Worm (Caenorhabditis elegans) whole organism, mixed stage, embryonic: ENCODE measurements around the gene T07F10.3.

Source experiments
- M03D4.4 ChIP-seq: sonication (generic microtip); optimal IDR thresholded peaks from 2 replicates; lab custom pipeline; 2017; ENCODE audit warnings: mild to moderate bottlenecking, missing genetic modification characterization, missing compliant biosample characterization
- bed-3 ChIP-seq: fragments of 200-800 bp; sonication (Bioruptor generic); optimal IDR thresholded peaks from 3 replicates; lab custom pipeline; 2018; ENCODE audit warnings: mild to moderate bottlenecking, missing genetic modification characterization, moderate library complexity, missing compliant biosample characterization
- blmp-1 ChIP-seq: fragments of 150-350 bp; optimal IDR thresholded peaks from 2 replicates; lab custom pipeline; 2014; ENCODE audit warnings: missing biosample characterization, missing genetic modification characterization
- ceh-43 ChIP-seq: fragments of 200-800 bp; sonication (Bioruptor generic); optimal IDR thresholded peaks from 2 replicates; lab custom pipeline; 2018; ENCODE audit warnings: mild to moderate bottlenecking, missing genetic modification characterization, moderate library complexity, missing compliant biosample characterization
- ceh-83 ChIP-seq: fragments of 200-800 bp; sonication (Bioruptor generic); optimal IDR thresholded peaks from 2 replicates; lab custom pipeline; 2018; ENCODE audit warnings: mild to moderate bottlenecking, missing genetic modification characterization, missing compliant biosample characterization
- ces-1 ChIP-seq: fragments of 150-350 bp; optimal IDR thresholded peaks from 2 replicates; lab custom pipeline; 2014; ENCODE audit warnings: missing biosample characterization, missing genetic modification reagents, missing genetic modification characterization
- cnd-1 ChIP-seq: fragments of 200-800 bp; sonication (Bioruptor generic); optimal IDR thresholded peaks from 2 replicates; lab custom pipeline; 2018; ENCODE audit warnings: mild to moderate bottlenecking, missing genetic modification characterization, missing compliant biosample characterization
- drap-1 ChIP-seq: fragments of 200-800 bp; sonication (Bioruptor generic); optimal IDR thresholded peaks from 3 replicates; lab custom pipeline; 2018; ENCODE audit warnings: mild to moderate bottlenecking, missing genetic modification characterization, missing compliant biosample characterization
- elt-1 ChIP-seq: sonication (generic microtip); optimal IDR thresholded peaks from 2 replicates; lab custom pipeline; 2017; ENCODE audit warnings: missing genetic modification characterization, mild to moderate bottlenecking, missing compliant biosample characterization, antibody characterized with exemption, moderate library complexity, borderline replicate concordance; ENCODE audit not compliant: insufficient read depth
- flh-1 ChIP-seq: fragments of 200-800 bp; sonication (Bioruptor generic); optimal IDR thresholded peaks from 2 replicates; lab custom pipeline; 2018; ENCODE audit warnings: mild to moderate bottlenecking, missing genetic modification characterization, moderate library complexity, missing compliant biosample characterization
- ham-2 ChIP-seq: fragments of 200-800 bp; sonication (Bioruptor generic); optimal IDR thresholded peaks from 2 replicates; lab custom pipeline; 2018; ENCODE audit warnings: mild to moderate bottlenecking, missing genetic modification characterization, missing compliant biosample characterization
- hlh-1 ChIP-seq: fragments of 150-350 bp; optimal IDR thresholded peaks from 2 replicates; lab custom pipeline; 2014; ENCODE audit warnings: missing biosample characterization, missing genetic modification reagents, missing genetic modification characterization
- lin-13 ChIP-seq: fragments of 150-350 bp; optimal IDR thresholded peaks from 2 replicates; lab custom pipeline; 2014; ENCODE audit warnings: missing biosample characterization, missing genetic modification characterization
- lin-32 ChIP-seq: fragments of 200-800 bp; sonication (Bioruptor generic); optimal IDR thresholded peaks from 2 replicates; lab custom pipeline; 2018; ENCODE audit warnings: mild to moderate bottlenecking, missing genetic modification characterization, missing compliant biosample characterization
- lsy-2 ChIP-seq: fragments of 150-350 bp; optimal IDR thresholded peaks from 2 replicates; lab custom pipeline; 2014; ENCODE audit warnings: missing biosample characterization, missing genetic modification characterization
- mep-1 ChIP-seq: fragments of 150-350 bp; optimal IDR thresholded peaks from 2 replicates; lab custom pipeline; 2017; ENCODE audit warnings: missing biosample characterization, missing genetic modification reagents, missing genetic modification characterization, inconsistent platforms
- mls-2 ChIP-seq: sonication (generic microtip); optimal IDR thresholded peaks from 2 replicates; lab custom pipeline; 2016; ENCODE audit warnings: mild to moderate bottlenecking, missing genetic modification characterization, moderate library complexity, missing compliant biosample characterization
- nhr-12 ChIP-seq: fragments of 150-350 bp; optimal IDR thresholded peaks from 2 replicates; lab custom pipeline; 2014; ENCODE audit warnings: missing biosample characterization, missing genetic modification characterization
- nhr-2 ChIP-seq: fragments of 150-350 bp; optimal IDR thresholded peaks from 2 replicates; lab custom pipeline; 2014; ENCODE audit warnings: missing biosample characterization, missing genetic modification characterization
- nhr-237 ChIP-seq: fragments of 150-350 bp; optimal IDR thresholded peaks from 2 replicates; lab custom pipeline; 2014; ENCODE audit warnings: missing biosample characterization, missing genetic modification characterization
- nhr-76 ChIP-seq: sonication (generic microtip); optimal IDR thresholded peaks from 2 replicates; lab custom pipeline; 2017; ENCODE audit warnings: missing biosample characterization, missing genetic modification characterization
- pha-4 ChIP-seq: fragments of 150-350 bp; optimal IDR thresholded peaks from 2 replicates; lab custom pipeline; 2018; ENCODE audit warnings: missing biosample characterization, missing genetic modification reagents, missing genetic modification characterization
- sem-2 ChIP-seq: fragments of 200-800 bp; sonication (Bioruptor generic); optimal IDR thresholded peaks from 2 replicates; lab custom pipeline; 2018; ENCODE audit warnings: mild to moderate bottlenecking, missing genetic modification characterization, missing compliant biosample characterization
- snpc-4 ChIP-seq: fragments of 150-350 bp; optimal IDR thresholded peaks from 2 replicates; lab custom pipeline; 2014; ENCODE audit warnings: missing biosample characterization, missing genetic modification characterization
- sptf-1 ChIP-seq: sonication (generic microtip); optimal IDR thresholded peaks from 2 replicates; lab custom pipeline; 2017; ENCODE audit warnings: mild to moderate bottlenecking, missing genetic modification characterization, moderate library complexity, missing compliant biosample characterization
- tbx-8 ChIP-seq: fragments of 200-800 bp; sonication (Bioruptor generic); optimal IDR thresholded peaks from 2 replicates; lab custom pipeline; 2018; ENCODE audit warnings: mild to moderate bottlenecking, missing genetic modification characterization, moderate library complexity, missing compliant biosample characterization
- unc-120 ChIP-seq: sonication (generic microtip); optimal IDR thresholded peaks from 2 replicates; lab custom pipeline; 2017; ENCODE audit warnings: missing genetic modification characterization, missing compliant biosample characterization; ENCODE audit not compliant: poor library complexity, severe bottlenecking
- unc-39 ChIP-seq: fragments of 150-350 bp; optimal IDR thresholded peaks from 2 replicates; lab custom pipeline; 2014; ENCODE audit warnings: missing biosample characterization, missing genetic modification characterization
- unc-62 ChIP-seq: fragments of 150-350 bp; optimal IDR thresholded peaks from 2 replicates; lab custom pipeline; 2014; ENCODE audit warnings: missing biosample characterization, missing genetic modification reagents, missing genetic modification characterization
- zip-8 ChIP-seq: fragments of 150-350 bp; optimal IDR thresholded peaks from 2 replicates; lab custom pipeline; 2014; ENCODE audit warnings: missing biosample characterization, missing genetic modification characterization
- ztf-11 ChIP-seq: fragments of 150-350 bp; optimal IDR thresholded peaks from 2 replicates; lab custom pipeline; 2014; ENCODE audit warnings: missing biosample characterization, missing genetic modification characterization

The T07F10.3 gene

ce11 chrV:12907436-12907835 lies 37.6 kb upstream of the T07F10.3 start:
- peak; percentile 79 for TF ChIP-seq unc-62 (GFP tag; lab: Kevin White, UChicago)
- peak; percentile 43 for TF ChIP-seq hlh-1
- TF ChIP-seq sem-2 = no peak
- no peak for TF ChIP-seq flh-1
- TF ChIP-seq, all 35 proteins: peak for 2

ce11 chrV:12906732-12907131 lies 36.9 kb upstream of the T07F10.3 start, which contains the start of gene ttr-29:
ttr-29 (minus strand) TSS chrV:12906832.
- TF ChIP-seq mep-1 (tag; lab: Kevin White, UChicago) (no peak), nhr-237 (tag; lab: Kevin White, UChicago) (no peak), flh-1 (no peak), sem-2 (no peak)

- TF ChIP-seq sptf-1 (tag; lab: Kevin White, UChicago) (no peak), snpc-4 (no peak), cnd-1 (tag; lab: Kevin White, UChicago) (no peak)
Measured at ce11 chrV:12905074-12905473, 35.2 kb upstream of the T07F10.3 start, which contains the start of gene ttr-28. ttr-28 (minus strand) TSS chrV:12905174.

- no peak for TF ChIP-seq pha-4
Measured at ce11 chrV:12904054-12904453, 34.2 kb upstream of the T07F10.3 start, which contains the start of gene ttr-27. ttr-27 (minus strand) TSS chrV:12904098.

ce11 chrV:12901301-12901700 lies 31.5 kb upstream of the T07F10.3 start:
- TF ChIP-seq ces-1 (GFP tag; lab: Kevin White, UChicago) (peak; percentile 89), nhr-237 (tag; lab: Kevin White, UChicago) (no peak)

- peak; percentile 58 for TF ChIP-seq ces-1 (GFP tag; lab: Kevin White, UChicago)
- peak; percentile 53 for TF ChIP-seq unc-62 (GFP tag; lab: Kevin White, UChicago)
- TF ChIP-seq ztf-11 (tag; lab: Kevin White, UChicago) = no peak
Measured at ce11 chrV:12898583-12899232, 28.9 kb upstream of the T07F10.3 start.

ce11 chrV:12897338-12897737 lies 27.5 kb upstream of the T07F10.3 start:
- TF ChIP-seq nhr-2 (tag; lab: Kevin White, UChicago) = peak; percentile 24
- TF ChIP-seq ham-2 (GFP tag; lab: Kevin White, UChicago) = peak; percentile 40
- no peak for TF ChIP-seq pha-4
- peak; percentile 50 for TF ChIP-seq elt-1
- no peak for TF ChIP-seq drap-1 (GFP tag; lab: Kevin White, UChicago)
- peak; percentile 95 for TF ChIP-seq ces-1 (GFP tag; lab: Kevin White, UChicago)
- peak; percentile 73 for TF ChIP-seq mep-1 (tag; lab: Kevin White, UChicago)
- no peak for TF ChIP-seq nhr-76 (tag; lab: Kevin White, UChicago)
- TF ChIP-seq unc-62 (GFP tag; lab: Kevin White, UChicago) = no peak
- peak; percentile 35 for TF ChIP-seq hlh-1
- no peak for TF ChIP-seq M03D4.4
- TF ChIP-seq cnd-1 (tag; lab: Kevin White, UChicago) = no peak
- TF ChIP-seq bed-3 = no peak
- TF ChIP-seq unc-39 = no peak
- no peak for TF ChIP-seq ceh-43 (GFP tag; lab: Kevin White, UChicago)

ce11 chrV:12896850-12897249 lies 27.0 kb upstream of the T07F10.3 start:
- no peak for TF ChIP-seq lsy-2 (tag; lab: Kevin White, UChicago)
- TF ChIP-seq blmp-1 (tag; lab: Kevin White, UChicago) = no peak
- no peak for TF ChIP-seq tbx-8 (GFP tag; lab: Kevin White, UChicago)
- no peak for TF ChIP-seq nhr-12 (tag; lab: Kevin White, UChicago)
- TF ChIP-seq mep-1 (tag; lab: Kevin White, UChicago) = no peak
- no peak for TF ChIP-seq ceh-43 (GFP tag; lab: Kevin White, UChicago)
- no peak for TF ChIP-seq snpc-4
- TF ChIP-seq pha-4 = no peak
- TF ChIP-seq ceh-83 (GFP tag; lab: Kevin White, UChicago) = no peak
- TF ChIP-seq mls-2 (tag; lab: Kevin White, UChicago) = peak; percentile 15
- no peak for TF ChIP-seq nhr-76 (tag; lab: Kevin White, UChicago)
- TF ChIP-seq ces-1 (GFP tag; lab: Kevin White, UChicago) = no peak
- TF ChIP-seq sptf-1 (tag; lab: Kevin White, UChicago) = no peak
- no peak for TF ChIP-seq zip-8 (tag; lab: Kevin White, UChicago)
- no peak for TF ChIP-seq nhr-237 (tag; lab: Kevin White, UChicago)
- TF ChIP-seq ham-2 (GFP tag; lab: Kevin White, UChicago) = no peak
- no peak for TF ChIP-seq drap-1 (GFP tag; lab: Kevin White, UChicago)
- no peak for TF ChIP-seq lin-32
- TF ChIP-seq lin-13 (tag; lab: Kevin White, UChicago) = no peak
- TF ChIP-seq unc-120 (tag; lab: Kevin White, UChicago) = peak; percentile 57
- TF ChIP-seq unc-62 (GFP tag; lab: Kevin White, UChicago) = peak; percentile 80
- peak; percentile 95 for TF ChIP-seq hlh-1
